Worm (Caenorhabditis elegans) whole organism, mixed stage, embryonic: ENCODE measurements around the gene ttll-5.

ENCODE experiments used
- lsy-2 ChIP-seq: fragments of 150-350 bp; optimal IDR thresholded peaks from 2 replicates; lab custom pipeline; 2014; ENCODE audit warnings: missing biosample characterization, missing genetic modification characterization
- nhr-76 ChIP-seq: sonication (generic microtip); optimal IDR thresholded peaks from 2 replicates; lab custom pipeline; 2017; ENCODE audit warnings: missing biosample characterization, missing genetic modification characterization
- pha-4 ChIP-seq: fragments of 150-350 bp; optimal IDR thresholded peaks from 2 replicates; lab custom pipeline; 2018; ENCODE audit warnings: missing biosample characterization, missing genetic modification reagents, missing genetic modification characterization
- snpc-4 ChIP-seq: fragments of 150-350 bp; optimal IDR thresholded peaks from 2 replicates; lab custom pipeline; 2014; ENCODE audit warnings: missing biosample characterization, missing genetic modification characterization
- unc-62 ChIP-seq: fragments of 150-350 bp; optimal IDR thresholded peaks from 2 replicates; lab custom pipeline; 2014; ENCODE audit warnings: missing biosample characterization, missing genetic modification reagents, missing genetic modification characterization
- zip-8 ChIP-seq: fragments of 150-350 bp; optimal IDR thresholded peaks from 2 replicates; lab custom pipeline; 2014; ENCODE audit warnings: missing biosample characterization, missing genetic modification characterization

ce11 chrV:11514677-11515076 lies 5.8 kb downstream of the ttll-5 start, which contains the start of gene C55A6.6:
- TF ChIP-seq unc-62 (GFP tag; lab: Kevin White, UChicago) = no peak
- TF ChIP-seq lsy-2 (tag; lab: Kevin White, UChicago) = no peak
- no peak for TF ChIP-seq nhr-76
- no peak for TF ChIP-seq snpc-4 (tag; lab: Kevin White, UChicago)
- TF ChIP-seq zip-8 = no peak
- no peak for TF ChIP-seq pha-4 (tag; lab: Kevin White, UChicago)
